Worm (Caenorhabditis elegans): Measurements from ENCODE around the gene ccep-135.

The ccep-135 gene

ce11 chrIII:3112001-3112400 is 20.3 kb downstream of the ccep-135 start (continued):
- TF ChIP-seq B0019.2 (GFP tag; conservative IDR thresholded peaks at IDR 0.05) (peak; percentile 47; the same call in 1 of the 2 replicates), dox-1 (GFP tag; IDR thresholded peaks at IDR 0.05) (0 out of 2 replicates have a peak, but pooled peaks have one; percentile 17), die-1 (tag; optimal IDR thresholded peaks at IDR 0.05) (peak; percentile 54), B0336.3 (GFP tag; IDR thresholded peaks at IDR 0.05) (peak; percentile 51; the same call in 1 of the 2 replicates), ztf-28 (GFP tag; IDR thresholded peaks at IDR 0.05) (0 out of 2 replicates have a peak, but pooled peaks have one; percentile 39), ztf-3 (GFP tag; optimal IDR thresholded peaks at IDR 0.05) (no peak), snpc-3.4 (tag; optimal IDR thresholded peaks at IDR 0.05) (no peak), K11D2.4 (GFP tag; IDR thresholded peaks at IDR 0.05) (no peak), nhr-90 (tag; optimal IDR thresholded peaks at IDR 0.05) (peak; percentile 34), ztf-25 (GFP tag; IDR thresholded peaks at IDR 0.05) (peak; percentile 77; the same call in 1 of the 2 replicates), lsl-1 (GFP tag; optimal IDR thresholded peaks at IDR 0.05) (peak; percentile 36), lin-26 (GFP tag; IDR thresholded peaks at IDR 0.05) (peak; percentile 65; the same call in 1 of the 2 replicates)

- TF ChIP-seq akir-1 (GFP tag; optimal IDR thresholded peaks at IDR 0.05) (no peak), ceh-40 (GFP tag; IDR thresholded peaks at IDR 0.05) (no peak), mxl-1 (tag; optimal IDR thresholded peaks at IDR 0.05) (no peak), egl-18 (GFP tag; IDR thresholded peaks at IDR 0.05) (no peak)
Observed at ce11 chrIII:3112616-3113015, 20.9 kb downstream of the ccep-135 start.

ce11 chrIII:3116969-3117368 is 25.3 kb downstream of the ccep-135 start:
- TF ChIP-seq unc-130 (GFP tag; optimal IDR thresholded peaks at IDR 0.05) (no peak), atf-7 (tag; optimal IDR thresholded peaks at IDR 0.05) (peak; percentile 23), ceh-79 (tag; optimal IDR thresholded peaks at IDR 0.05) (no peak), bed-2 (GFP tag; IDR thresholded peaks at IDR 0.05) (no peak), B0336.3 (GFP tag; IDR thresholded peaks at IDR 0.05) (no peak), die-1 (tag; optimal IDR thresholded peaks at IDR 0.05) (no peak), nhr-80 (tag; optimal IDR thresholded peaks at IDR 0.05) (peak; percentile 91), K12H6.12 (tag; optimal IDR thresholded peaks at IDR 0.05) (no peak), aptf-2 (GFP tag; conservative IDR thresholded peaks at IDR 0.05) (no peak), T26A5.8 (tag; optimal IDR thresholded peaks at IDR 0.05) (no peak), cebp-1 (GFP tag; IDR thresholded peaks at IDR 0.05) (no peak), cebp-1 (tag; optimal IDR thresholded peaks at IDR 0.05) (peak; percentile 15), ceh-27 (GFP tag; optimal IDR thresholded peaks at IDR 0.05) (no peak), let-526 (GFP tag; IDR thresholded peaks at IDR 0.05) (no peak), Y79H2A.3 (GFP tag; conservative IDR thresholded peaks at IDR 0.05) (no peak), sptf-2 (GFP tag; optimal IDR thresholded peaks at IDR 0.05) (no peak)

- TF ChIP-seq ceh-100 (GFP tag; IDR thresholded peaks at IDR 0.05) (no peak), nhr-80 (tag; optimal IDR thresholded peaks at IDR 0.05) (peak; percentile 78)
Observed at ce11 chrIII:3119972-3120371, 28.3 kb downstream of the ccep-135 start.

ce11 chrIII:3124209-3124786 is 32.6 kb downstream of the ccep-135 start:
- TF ChIP-seq Y95B8A.8 (GFP tag; IDR thresholded peaks at IDR 0.05) (no peak), hrde-1 (tag; optimal IDR thresholded peaks at IDR 0.05; ENCODE audit: borderline replicate concordance) (no peak)
